Worm (Caenorhabditis elegans): ENCODE results near the gene rpl-36.

DNA sequence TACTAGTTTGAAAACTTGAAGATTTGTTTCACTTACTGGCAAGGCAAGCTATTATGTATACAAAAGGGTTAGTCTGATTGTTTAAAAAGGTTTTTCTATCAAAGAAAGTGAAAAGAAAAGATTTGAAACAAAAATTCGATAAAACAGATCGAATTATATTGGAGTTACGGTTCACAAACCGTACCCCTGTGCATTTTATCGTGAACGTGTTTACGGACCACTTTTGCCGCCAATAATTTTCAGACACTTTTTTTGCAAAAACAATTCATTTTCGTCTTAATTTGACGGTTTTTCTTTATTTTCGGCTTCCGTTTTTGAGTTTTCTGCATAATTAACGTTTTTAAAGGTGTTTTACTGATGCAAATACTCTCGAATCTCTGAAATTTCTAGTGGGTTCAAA, 14.8 kb upstream of the rpl-36 start:
- TF ChIP-seq cog-1 (tag; optimal IDR thresholded peaks at IDR 0.05): no peak
- TF ChIP-seq med-1 (GFP tag; optimal IDR thresholded peaks at IDR 0.05; ENCODE audit: insufficient read depth): no peak
